Fruit fly (Drosophila melanogaster): ENCODE measurements around the gene Fbp2.
A peak's percentile ranks its signal among the peaks of the same experiment; 100 is the strongest.

The Fbp2 gene

dm6 chr2L:9396396-9396795, 30.2 kb upstream of the Fbp2 start:
- no peak for TF ChIP-seq CG33017 (tag; optimal IDR thresholded peaks at IDR 0.05)

dm6 chr2L:9397888-9398287, 28.7 kb upstream of the Fbp2 start, which contains the start of gene CG4438:
TSS of gene CG4438 (minus strand) at chr2L:9397988.
- TF ChIP-seq CG12768 (GFP tag; optimal IDR thresholded peaks at IDR 0.05) (no peak), ovo (GFP tag; optimal IDR thresholded peaks at IDR 0.05) (no peak), Crg-1 (GFP tag; optimal IDR thresholded peaks at IDR 0.05) (no peak), Clk (GFP tag; optimal IDR thresholded peaks at IDR 0.05) (no peak), CG11617 (GFP tag; optimal IDR thresholded peaks at IDR 0.05) (no peak), CG7045 (GFP tag; optimal IDR thresholded peaks at IDR 0.05) (no peak), Mnt (GFP tag; optimal IDR thresholded peaks at IDR 0.05) (no peak), CG33017 (tag; optimal IDR thresholded peaks at IDR 0.05) (no peak), CG14711 (tag; optimal IDR thresholded peaks at IDR 0.05) (no peak), cnc (optimal IDR thresholded peaks at IDR 0.05) (no peak), cic (GFP tag; optimal IDR thresholded peaks at IDR 0.05) (no peak), CG1620 (GFP tag; optimal IDR thresholded peaks at IDR 0.05) (no peak), pad (GFP tag; optimal IDR thresholded peaks at IDR 0.05) (no peak), toe (GFP tag; optimal IDR thresholded peaks at IDR 0.05) (no peak), CG7101 (tag; optimal IDR thresholded peaks at IDR 0.05) (no peak), kay (GFP tag; ENCODE audit: borderline replicate concordance) (no peak), bab1 (GFP tag; optimal IDR thresholded peaks at IDR 0.05) (no peak), CG5204 (GFP tag; optimal IDR thresholded peaks at IDR 0.05) (no peak), Hr96 (GFP tag; optimal IDR thresholded peaks at IDR 0.05) (no peak)

- no peak for TF ChIP-seq Mnt (GFP tag; optimal IDR thresholded peaks at IDR 0.05)
- TF ChIP-seq pad (GFP tag; optimal IDR thresholded peaks at IDR 0.05): no peak
- TF ChIP-seq CG1620 (GFP tag; optimal IDR thresholded peaks at IDR 0.05): no peak
- no peak for TF ChIP-seq CG14711 (tag; optimal IDR thresholded peaks at IDR 0.05)
- no peak for TF ChIP-seq Clk (GFP tag; optimal IDR thresholded peaks at IDR 0.05)
- TF ChIP-seq CG33017 (tag; optimal IDR thresholded peaks at IDR 0.05): no peak
- TF ChIP-seq toe (GFP tag; optimal IDR thresholded peaks at IDR 0.05): no peak
- TF ChIP-seq cnc (optimal IDR thresholded peaks at IDR 0.05): no peak
- no peak for TF ChIP-seq ovo (GFP tag; optimal IDR thresholded peaks at IDR 0.05)
- no peak for TF ChIP-seq CG7101 (tag; optimal IDR thresholded peaks at IDR 0.05)
- TF ChIP-seq CG12768 (GFP tag; optimal IDR thresholded peaks at IDR 0.05): no peak
- TF ChIP-seq kay (GFP tag; ENCODE audit: borderline replicate concordance): no peak
- TF ChIP-seq tj (GFP tag; optimal IDR thresholded peaks at IDR 0.05): no peak
- no peak for TF ChIP-seq bab1 (GFP tag; optimal IDR thresholded peaks at IDR 0.05)
- TF ChIP-seq Crg-1 (GFP tag; optimal IDR thresholded peaks at IDR 0.05): no peak
- no peak for TF ChIP-seq CG7045 (GFP tag; optimal IDR thresholded peaks at IDR 0.05)
Observed at dm6 chr2L:9400153-9400552, 26.4 kb upstream of the Fbp2 start.

dm6 chr2L:9415053-9415452, 11.5 kb upstream of the Fbp2 start, which contains the start of gene Shawl:
TSS of gene Shawl (minus strand) at chr2L:9415156.
- TF ChIP-seq Hr96 (GFP tag; optimal IDR thresholded peaks at IDR 0.05) (no peak), cnc (optimal IDR thresholded peaks at IDR 0.05) (no peak), cic (GFP tag; optimal IDR thresholded peaks at IDR 0.05) (no peak), CG11617 (GFP tag; optimal IDR thresholded peaks at IDR 0.05) (no peak), Crg-1 (GFP tag; optimal IDR thresholded peaks at IDR 0.05) (no peak), Clk (GFP tag; optimal IDR thresholded peaks at IDR 0.05) (no peak), CG33017 (tag; optimal IDR thresholded peaks at IDR 0.05) (no peak), CG1620 (GFP tag; optimal IDR thresholded peaks at IDR 0.05) (no peak), pad (GFP tag; optimal IDR thresholded peaks at IDR 0.05) (no peak), CG7101 (tag; optimal IDR thresholded peaks at IDR 0.05) (no peak), Mnt (GFP tag; optimal IDR thresholded peaks at IDR 0.05) (no peak), CG12768 (GFP tag; optimal IDR thresholded peaks at IDR 0.05) (no peak), CG14711 (tag; optimal IDR thresholded peaks at IDR 0.05) (no peak), ovo (GFP tag; optimal IDR thresholded peaks at IDR 0.05) (no peak), toe (GFP tag; optimal IDR thresholded peaks at IDR 0.05) (no peak)

dm6 chr2L:9416244-9416758, 10.3 kb upstream of the Fbp2 start, which contains the start of gene Mco1:
TSS of gene Mco1 (plus strand) at chr2L:9416588.
- no peak for TF ChIP-seq bab1 (GFP tag; optimal IDR thresholded peaks at IDR 0.05)
- TF ChIP-seq kay (GFP tag; ENCODE audit: borderline replicate concordance): peak; percentile 74
- no peak for TF ChIP-seq CG33017 (tag; optimal IDR thresholded peaks at IDR 0.05)

dm6 chr2L:9420660-9421059, 5.9 kb upstream of the Fbp2 start:
- TF ChIP-seq pad (GFP tag; optimal IDR thresholded peaks at IDR 0.05) (no peak), CG33017 (tag; optimal IDR thresholded peaks at IDR 0.05) (no peak), Crg-1 (GFP tag; optimal IDR thresholded peaks at IDR 0.05) (no peak), cic (GFP tag; optimal IDR thresholded peaks at IDR 0.05) (no peak), kay (GFP tag; ENCODE audit: borderline replicate concordance) (no peak), CG7045 (GFP tag; optimal IDR thresholded peaks at IDR 0.05) (no peak), cnc (optimal IDR thresholded peaks at IDR 0.05) (no peak), CG12768 (GFP tag; optimal IDR thresholded peaks at IDR 0.05) (no peak), toe (GFP tag; optimal IDR thresholded peaks at IDR 0.05) (no peak), Hr96 (GFP tag; optimal IDR thresholded peaks at IDR 0.05) (no peak), CG7101 (tag; optimal IDR thresholded peaks at IDR 0.05) (no peak), CG5204 (GFP tag; optimal IDR thresholded peaks at IDR 0.05) (no peak), Mnt (GFP tag; optimal IDR thresholded peaks at IDR 0.05) (no peak), CG14711 (tag; optimal IDR thresholded peaks at IDR 0.05) (no peak), bab1 (GFP tag; optimal IDR thresholded peaks at IDR 0.05) (no peak)

dm6 chr2L:9421312-9421711, 5.3 kb upstream of the Fbp2 start:
- TF ChIP-seq CG12768 (GFP tag; optimal IDR thresholded peaks at IDR 0.05) (no peak), ovo (GFP tag; optimal IDR thresholded peaks at IDR 0.05) (no peak), tj (GFP tag; optimal IDR thresholded peaks at IDR 0.05) (no peak), CG7045 (GFP tag; optimal IDR thresholded peaks at IDR 0.05) (no peak), Mnt (GFP tag; optimal IDR thresholded peaks at IDR 0.05) (no peak)
